Fruit fly (Drosophila melanogaster): ENCODE measurements around the gene HtrA2.

DNA sequence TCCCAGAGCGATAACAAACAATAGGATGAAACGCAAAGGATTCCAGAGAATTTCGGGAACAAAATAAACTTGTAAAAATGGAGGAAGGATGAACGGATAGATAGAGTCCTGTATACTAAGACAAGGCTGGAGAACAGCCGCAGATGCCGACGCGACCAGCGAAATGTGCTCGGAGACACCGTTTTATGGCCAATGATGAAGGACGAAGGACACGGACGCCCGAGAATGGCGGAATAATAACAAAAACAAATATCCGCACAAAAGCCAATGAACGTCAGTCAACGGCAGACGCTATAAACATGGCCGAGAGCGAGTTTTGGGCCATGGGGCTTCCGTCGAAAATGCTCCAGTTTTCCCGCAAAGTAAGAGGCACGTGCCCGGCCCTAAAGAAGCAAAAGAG, 43.5 kb upstream of the HtrA2 start:
- TF ChIP-seq psq (optimal IDR thresholded peaks at IDR 0.05) (no peak), usp (GFP tag; optimal IDR thresholded peaks at IDR 0.05) (no peak), pan (optimal IDR thresholded peaks at IDR 0.05) (no peak), CG8478 (optimal IDR thresholded peaks at IDR 0.05) (no peak), Dll (optimal IDR thresholded peaks at IDR 0.05) (no peak)

Data from whole organism.